Worm (Caenorhabditis elegans) whole organism, L2 larva: Measurements from ENCODE around the gene R12G8.1.

Experiments used
- R02D3.7 ChIP-seq: fragments of 150-350 bp; optimal IDR thresholded peaks from 2 replicates; lab custom pipeline; 2014; ENCODE audit warnings: missing biosample characterization, missing genetic modification characterization
- ama-1 ChIP-seq: fragments of 150-350 bp; optimal IDR thresholded peaks from 2 replicates; lab custom pipeline; 2018; ENCODE audit warnings: inconsistent platforms
- blmp-1 ChIP-seq: sonication (generic microtip); optimal IDR thresholded peaks from 2 replicates; lab custom pipeline; 2017; ENCODE audit warnings: missing genetic modification characterization, mild to moderate bottlenecking, missing compliant biosample characterization, antibody characterized with exemption, moderate library complexity; ENCODE audit not compliant: insufficient read depth
- ceh-82 ChIP-seq: fragments of 150-350 bp; optimal IDR thresholded peaks from 2 replicates; lab custom pipeline; 2014; ENCODE audit warnings: missing biosample characterization, missing genetic modification characterization
- crh-2 ChIP-seq: sonication (generic microtip); optimal IDR thresholded peaks from 2 replicates; lab custom pipeline; 2017; ENCODE audit warnings: missing biosample characterization, missing genetic modification characterization
- lin-39 ChIP-seq: fragments of 150-350 bp; optimal IDR thresholded peaks from 2 replicates; lab custom pipeline; 2014; ENCODE audit warnings: missing biosample characterization, missing genetic modification reagents, missing genetic modification characterization
- mdl-1 ChIP-seq, 2 experiments: fragments of 150-350 bp in 1 of 2; sonication (generic microtip) in 1 of 2; optimal IDR thresholded peaks; 2 replicates each; lab custom pipeline; 2017; ENCODE audit warnings: missing biosample characterization in 2 of 2, missing genetic modification characterization in 2 of 2
- nhr-11 ChIP-seq: fragments of 150-350 bp; optimal IDR thresholded peaks from 2 replicates; lab custom pipeline; 2014; ENCODE audit warnings: missing biosample characterization, missing genetic modification characterization
- nhr-23 ChIP-seq: fragments of 150-350 bp; optimal IDR thresholded peaks from 2 replicates; lab custom pipeline; 2014; ENCODE audit warnings: missing biosample characterization, missing genetic modification reagents, missing genetic modification characterization
- nhr-25 ChIP-seq: fragments of 150-350 bp; sonication (generic microtip); optimal IDR thresholded peaks from 3 replicates; lab custom pipeline; 2014; ENCODE audit warnings: missing biosample characterization, missing genetic modification characterization
- peb-1 ChIP-seq: fragments of 150-350 bp; optimal IDR thresholded peaks from 2 replicates; lab custom pipeline; 2014; ENCODE audit warnings: missing biosample characterization, missing genetic modification characterization
- unc-39 ChIP-seq: fragments of 150-350 bp; optimal IDR thresholded peaks from 2 replicates; lab custom pipeline; 2014; ENCODE audit warnings: missing biosample characterization, missing genetic modification characterization
- unc-62 ChIP-seq: fragments of 150-350 bp; optimal IDR thresholded peaks from 2 replicates; lab custom pipeline; 2014; ENCODE audit warnings: missing biosample characterization, missing genetic modification reagents, missing genetic modification characterization
- ztf-4 ChIP-seq: fragments of 150-350 bp; optimal IDR thresholded peaks from 2 replicates; lab custom pipeline; 2014; ENCODE audit warnings: missing biosample characterization, missing genetic modification characterization

DNA sequence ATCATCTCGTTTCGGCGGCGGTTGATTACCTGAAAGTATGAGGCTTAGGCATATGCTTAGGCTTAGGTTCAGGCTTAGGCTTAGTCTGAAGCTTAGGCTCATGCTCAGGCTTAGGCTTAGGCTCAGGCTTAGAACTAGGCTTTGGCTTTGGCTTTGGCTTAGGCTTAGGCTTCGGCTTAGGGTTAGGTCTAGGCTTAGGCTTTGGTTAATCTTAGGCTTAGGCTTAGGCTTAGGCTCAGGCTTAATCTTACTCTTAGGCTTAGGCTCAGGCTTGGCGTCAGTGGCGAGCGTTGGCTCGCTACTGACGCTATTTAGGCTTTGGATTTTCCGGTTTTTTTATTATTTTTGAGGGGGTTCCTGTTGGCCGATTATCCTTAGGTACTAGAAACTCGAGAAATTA is 5.2 kb downstream of the R12G8.1 start:
- TF ChIP-seq crh-2 (tag; lab: Kevin White, UChicago) (no peak), peb-1 (tag; lab: Kevin White, UChicago) (no peak), blmp-1 (no peak), unc-62 (GFP tag; lab: Kevin White, UChicago) (no peak), mdl-1 (tag; optimal IDR thresholded peaks at IDR 0.05; lab: Kevin White, UChicago) (no peak), nhr-25 (tag; lab: Kevin White, UChicago) (no peak), nhr-11 (tag; lab: Kevin White, UChicago) (no peak), lin-39 (tag; lab: Kevin White, UChicago) (no peak), ztf-4 (tag; lab: Kevin White, UChicago) (no peak), R02D3.7 (tag; lab: Kevin White, UChicago) (no peak), ceh-82 (tag; lab: Kevin White, UChicago) (no peak), nhr-23 (tag; lab: Kevin White, UChicago) (no peak), unc-39 (tag; lab: Kevin White, UChicago) (no peak), ama-1 (lab: Kevin White, UChicago) (no peak)
